Worm (Caenorhabditis elegans) whole organism, L4/young adult: ENCODE data around the gene K10C2.12.

Experiments
- W03F9.2 ChIP-seq: fragments of 150-350 bp; optimal IDR thresholded peaks from 2 replicates; lab custom pipeline; 2014; ENCODE audit warnings: missing biosample characterization, missing genetic modification characterization
- him-1 ChIP-seq: sonication (generic microtip); optimal IDR thresholded peaks from 2 replicates; lab custom pipeline; 2016; ENCODE audit warnings: missing genotype, missing genetic modification reagents, missing genetic modification characterization, missing compliant biosample characterization

DNA sequence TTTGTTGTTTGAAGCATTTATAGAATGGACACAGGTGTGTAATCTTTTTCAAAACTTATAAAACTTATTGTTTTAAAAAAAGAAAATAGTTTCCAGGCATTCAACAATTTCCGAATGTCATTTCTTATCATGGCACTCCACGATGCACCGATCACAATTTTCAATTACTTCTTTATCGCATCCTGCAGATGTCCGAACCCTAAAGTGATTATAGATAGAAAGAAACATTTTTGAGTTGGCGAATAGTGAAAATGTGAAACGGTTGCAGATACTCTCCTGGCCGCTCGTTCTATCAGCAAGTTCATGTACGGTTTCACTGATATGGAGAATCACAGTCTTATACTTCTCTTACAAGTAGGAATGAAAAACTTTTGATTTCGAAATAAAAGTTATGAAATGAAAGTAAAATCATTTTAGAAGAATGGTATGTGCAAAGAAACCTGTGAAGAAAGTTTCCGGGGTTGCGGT is 42.4 kb upstream of the K10C2.12 start, which contains the start of gene C15B12.2:
- TF ChIP-seq W03F9.2 (tag; lab: Kevin White, UChicago) (no peak), him-1 (no peak)
